Fruit fly (Drosophila melanogaster) whole organism, prepupa: Measurements from ENCODE around the gene Lmx1a.

Experiments used
- Blimp-1 ChIP-seq: fragments of 200-800 bp; sonication (Bioruptor generic); optimal IDR thresholded peaks from 3 replicates; lab custom pipeline; 2017; ENCODE audit warnings: missing biosample characterization, missing genetic modification characterization, mild to moderate bottlenecking, moderate library complexity, missing genetic modification reagents
- CG10669 ChIP-seq: fragments of 200-800 bp; sonication (Bioruptor generic); optimal IDR thresholded peaks from 3 replicates; lab custom pipeline; 2018; ENCODE audit warnings: missing biosample characterization, mild to moderate bottlenecking, missing genetic modification characterization, moderate library complexity
- CG11762 ChIP-seq: fragments of 200-800 bp; sonication (Bioruptor generic); optimal IDR thresholded peaks from 3 replicates; lab custom pipeline; 2016; ENCODE audit warnings: missing biosample characterization, missing genetic modification characterization; ENCODE audit not compliant: insufficient read depth
- CG11902 ChIP-seq: fragments of 200-800 bp; sonication (Bioruptor generic); optimal IDR thresholded peaks from 3 replicates; lab custom pipeline; 2016; ENCODE audit warnings: missing biosample characterization, missing genetic modification characterization
- CG15336 ChIP-seq: fragments of 200-800 bp; sonication (Bioruptor generic); IDR thresholded peaks from 2 replicates; pipeline ENCODE4 v1.3.6; 2022; ENCODE audit warnings: missing biosample characterization, missing genetic modification characterization
- CG1621 ChIP-seq: fragments of 200-800 bp; sonication (Bioruptor generic); optimal IDR thresholded peaks from 3 replicates; lab custom pipeline; 2018; ENCODE audit warnings: missing biosample characterization, mild to moderate bottlenecking, missing genetic modification characterization
- CG16779 ChIP-seq: fragments of 200-800 bp; sonication (Bioruptor generic); optimal IDR thresholded peaks from 3 replicates; lab custom pipeline; 2017; ENCODE audit warnings: missing biosample characterization, mild to moderate bottlenecking, missing genetic modification characterization
- CG3032 ChIP-seq: fragments of 200-800 bp; optimal IDR thresholded peaks from 2 replicates; lab custom pipeline; 2019; ENCODE audit warnings: missing biosample characterization, mild to moderate bottlenecking, missing genetic modification characterization, moderate library complexity
- CG31627 ChIP-seq: fragments of 200-800 bp; sonication (Bioruptor generic); optimal IDR thresholded peaks from 3 replicates; lab custom pipeline; 2016; ENCODE audit warnings: missing biosample characterization, missing genetic modification characterization
- CG3919 ChIP-seq: fragments of 200-800 bp; sonication (Bioruptor generic); optimal IDR thresholded peaks from 3 replicates; lab custom pipeline; 2016; ENCODE audit warnings: missing biosample characterization, missing genetic modification characterization
- CG4318 ChIP-seq: fragments of 200-800 bp; sonication (Bioruptor generic); optimal IDR thresholded peaks from 3 replicates; lab custom pipeline; 2017; ENCODE audit warnings: missing biosample characterization, mild to moderate bottlenecking, missing genetic modification characterization
- CG6276 ChIP-seq: fragments of 200-800 bp; sonication (Bioruptor generic); optimal IDR thresholded peaks from 2 replicates; lab custom pipeline; 2017; ENCODE audit warnings: missing biosample characterization, mild to moderate bottlenecking, missing genetic modification characterization
- CG6792 ChIP-seq: fragments of 200-800 bp; sonication (Bioruptor generic); optimal IDR thresholded peaks from 3 replicates; lab custom pipeline; 2016; ENCODE audit warnings: missing biosample characterization, missing genetic modification characterization
- CG6854 ChIP-seq: fragments of 200-800 bp; sonication (Bioruptor generic); optimal IDR thresholded peaks from 2 replicates; lab custom pipeline; 2017; ENCODE audit warnings: missing biosample characterization, mild to moderate bottlenecking, missing genetic modification characterization
- CG8119 ChIP-seq: fragments of 200-800 bp; sonication (Bioruptor generic); IDR thresholded peaks from 3 replicates; pipeline ENCODE4 v1.3.6; 2022; ENCODE audit warnings: missing biosample characterization, missing genetic modification characterization
- CG8319 ChIP-seq: fragments of 200-800 bp; sonication (Bioruptor generic); optimal IDR thresholded peaks from 3 replicates; lab custom pipeline; 2016; ENCODE audit warnings: missing biosample characterization, missing genetic modification characterization
- CG8632 ChIP-seq: fragments of 200-800 bp; sonication (Bioruptor generic); optimal IDR thresholded peaks from 3 replicates; lab custom pipeline; 2016; ENCODE audit warnings: missing biosample characterization, missing genetic modification characterization
- CG9139 ChIP-seq: fragments of 200-800 bp; sonication (Bioruptor generic); optimal IDR thresholded peaks from 3 replicates; lab custom pipeline; 2017; ENCODE audit warnings: missing biosample characterization, mild to moderate bottlenecking, missing genetic modification characterization
- Eip75B ChIP-seq: fragments of 200-800 bp; sonication (Bioruptor generic); optimal IDR thresholded peaks from 3 replicates; lab custom pipeline; 2016; ENCODE audit warnings: missing biosample characterization, missing genetic modification characterization
- Eip78C ChIP-seq: fragments of 200-800 bp; sonication (Bioruptor generic); peaks from one replicate; lab custom pipeline; 2016; ENCODE audit warnings: missing biosample characterization, missing genetic modification characterization
- Ets21C ChIP-seq: fragments of 200-800 bp; sonication (Bioruptor generic); optimal IDR thresholded peaks from 3 replicates; lab custom pipeline; 2016; ENCODE audit warnings: missing biosample characterization, missing genetic modification characterization
- Ets96B ChIP-seq: fragments of 200-800 bp; optimal IDR thresholded peaks from 2 replicates; lab custom pipeline; 2019; ENCODE audit warnings: missing biosample characterization, mild to moderate bottlenecking, missing genetic modification characterization, moderate library complexity
- Hr38 ChIP-seq: sonication (Bioruptor generic); optimal IDR thresholded peaks from 2 replicates; lab custom pipeline; 2016; ENCODE audit warnings: missing biosample characterization, missing genetic modification characterization
- Hr4 ChIP-seq: fragments of 200-800 bp; sonication (Bioruptor generic); optimal IDR thresholded peaks from 3 replicates; lab custom pipeline; 2016; ENCODE audit warnings: missing biosample characterization, missing genetic modification characterization
- Lpt ChIP-seq: fragments of 200-800 bp; sonication (Bioruptor generic); optimal IDR thresholded peaks from 3 replicates; lab custom pipeline; 2016; ENCODE audit warnings: missing biosample characterization, missing genetic modification characterization
- OdsH ChIP-seq: fragments of 200-800 bp; sonication (Bioruptor generic); optimal IDR thresholded peaks from 3 replicates; lab custom pipeline; 2016; ENCODE audit warnings: missing biosample characterization, missing genetic modification characterization
- Smox ChIP-seq: fragments of 200-800 bp; sonication (Bioruptor generic); optimal IDR thresholded peaks from 3 replicates; lab custom pipeline; 2016; ENCODE audit warnings: missing biosample characterization, missing genetic modification characterization
- Sox102F ChIP-seq: fragments of 200-800 bp; sonication (Bioruptor generic); optimal IDR thresholded peaks from 2 replicates; lab custom pipeline; 2016; ENCODE audit warnings: missing biosample characterization, mild to moderate bottlenecking, missing genetic modification characterization
- Sox14 ChIP-seq: fragments of 200-800 bp; sonication (Bioruptor generic); optimal IDR thresholded peaks from 3 replicates; lab custom pipeline; 2016; ENCODE audit warnings: missing biosample characterization, missing genetic modification characterization
- Sox15 ChIP-seq: fragments of 200-800 bp; sonication (Bioruptor generic); optimal IDR thresholded peaks from 3 replicates; lab custom pipeline; 2016; ENCODE audit warnings: missing biosample characterization, missing genetic modification characterization
- achi ChIP-seq: fragments of 200-800 bp; sonication (Bioruptor generic); optimal IDR thresholded peaks from 3 replicates; lab custom pipeline; 2016; ENCODE audit warnings: missing biosample characterization, missing genetic modification characterization
- acj6 ChIP-seq: fragments of 200-800 bp; sonication (Bioruptor generic); optimal IDR thresholded peaks from 3 replicates; lab custom pipeline; 2016; ENCODE audit warnings: missing biosample characterization, missing genetic modification characterization
- cyc ChIP-seq: fragments of 200-800 bp; sonication (Bioruptor generic); optimal IDR thresholded peaks from 3 replicates; lab custom pipeline; 2016; ENCODE audit warnings: missing biosample characterization, missing genetic modification characterization
- dac ChIP-seq: fragments of 200-800 bp; sonication (Bioruptor generic); optimal IDR thresholded peaks from 2 replicates; lab custom pipeline; 2017; ENCODE audit warnings: missing biosample characterization, mild to moderate bottlenecking, missing genetic modification characterization
- dsx ChIP-seq: fragments of 200-800 bp; optimal IDR thresholded peaks from 3 replicates; lab custom pipeline; 2019; ENCODE audit warnings: missing biosample characterization, mild to moderate bottlenecking, missing genetic modification characterization, moderate library complexity; ENCODE audit not compliant: poor library complexity, severe bottlenecking
- eg ChIP-seq: fragments of 200-800 bp; sonication (Bioruptor generic); IDR thresholded peaks from 3 replicates; pipeline ENCODE4 v1.3.6; 2022; ENCODE audit warnings: missing biosample characterization, missing genetic modification characterization
- esn ChIP-seq: fragments of 200-800 bp; sonication (Bioruptor generic); optimal IDR thresholded peaks from 2 replicates; lab custom pipeline; 2016; ENCODE audit warnings: missing biosample characterization, mild to moderate bottlenecking, missing genetic modification characterization, moderate library complexity
- fd59A ChIP-seq: fragments of 200-800 bp; sonication (Bioruptor generic); optimal IDR thresholded peaks from 2 replicates; lab custom pipeline; 2017; ENCODE audit warnings: missing biosample characterization, mild to moderate bottlenecking, missing genetic modification characterization, missing genetic modification reagents
- lz ChIP-seq: fragments of 200-800 bp; sonication (Bioruptor generic); optimal IDR thresholded peaks from 3 replicates; lab custom pipeline; 2016; ENCODE audit warnings: missing biosample characterization, missing genetic modification characterization
- net ChIP-seq: fragments of 200-800 bp; sonication (Bioruptor generic); optimal IDR thresholded peaks from 3 replicates; lab custom pipeline; 2016; ENCODE audit warnings: missing biosample characterization, missing genetic modification characterization
- pdm3 ChIP-seq: fragments of 200-800 bp; sonication (Bioruptor generic); optimal IDR thresholded peaks from 3 replicates; lab custom pipeline; 2016; ENCODE audit warnings: missing biosample characterization, missing genetic modification characterization
- salr ChIP-seq, 2 experiments: fragments of 200-800 bp; sonication (Bioruptor generic); optimal IDR thresholded peaks; 3 replicates each; lab custom pipeline; 2016 to 2018; ENCODE audit warnings: missing biosample characterization in 2 of 2, missing genetic modification characterization in 2 of 2, mild to moderate bottlenecking in 1 of 2
- spab ChIP-seq: fragments of 200-800 bp; sonication (Bioruptor generic); optimal IDR thresholded peaks from 2 replicates; lab custom pipeline; 2017; ENCODE audit warnings: missing biosample characterization, mild to moderate bottlenecking, missing genetic modification characterization, missing genetic modification reagents
- ss ChIP-seq, 2 experiments: fragments of 200-800 bp; sonication (Bioruptor generic); optimal IDR thresholded peaks; 2 replicates in 1 of 2; 3 replicates in 1 of 2; lab custom pipeline; 2017 to 2018; ENCODE audit warnings: mild to moderate bottlenecking in 2 of 2, missing biosample characterization in 2 of 2, missing genetic modification characterization in 2 of 2, moderate library complexity in 1 of 2
- svp ChIP-seq: fragments of 200-800 bp; sonication (Bioruptor generic); peaks from one replicate; lab custom pipeline; 2016; ENCODE audit warnings: missing biosample characterization, missing genetic modification characterization
- topi ChIP-seq: fragments of 200-800 bp; sonication (Bioruptor generic); optimal IDR thresholded peaks from 3 replicates; lab custom pipeline; 2016; ENCODE audit warnings: missing biosample characterization, missing genetic modification characterization
- vri ChIP-seq: fragments of 200-800 bp; sonication (Bioruptor generic); optimal IDR thresholded peaks from 3 replicates; lab custom pipeline; 2016; ENCODE audit warnings: missing biosample characterization, mild to moderate bottlenecking, missing genetic modification characterization

The Lmx1a gene

DNA sequence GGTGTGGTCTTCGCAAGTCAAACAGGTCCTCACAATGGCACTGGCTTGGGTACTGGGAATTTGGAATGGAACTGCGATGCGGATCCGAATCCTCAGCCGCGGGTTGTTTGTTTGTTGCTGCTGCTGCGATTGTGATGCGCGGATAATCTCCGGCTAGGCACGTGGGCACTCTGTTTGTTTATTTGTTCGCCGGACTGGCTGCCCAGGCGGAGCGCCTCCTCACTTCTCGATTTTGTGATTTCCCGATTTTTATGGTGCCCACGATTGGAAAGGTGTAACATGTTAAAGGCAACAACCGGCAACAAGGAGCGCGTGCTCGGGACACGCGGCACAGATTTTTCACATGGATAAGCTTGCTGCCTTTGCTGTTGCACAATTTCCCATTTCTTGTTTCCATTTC lies 9.2 kb upstream of the Lmx1a start:
- TF ChIP-seq CG6792 (GFP tag; lab: Kevin White, UChicago) (no peak), dac (no peak), Blimp-1 (GFP tag; lab: Kevin White, UChicago) (no peak), CG8119 (GFP tag; lab: Robert Waterston, UW) (no peak), Sox15 (no peak), cyc (GFP tag; lab: Kevin White, UChicago) (no peak), CG16779 (tag; lab: Kevin White, UChicago) (no peak), CG11762 (GFP tag; lab: Kevin White, UChicago) (no peak), ss (GFP tag; optimal IDR thresholded peaks at IDR 0.05; lab: Kevin White, UChicago) (no peak), Smox (GFP tag; lab: Kevin White, UChicago) (no peak), esn (GFP tag; lab: Kevin White, UChicago) (no peak), spab (GFP tag; lab: Kevin White, UChicago) (no peak), CG8319 (GFP tag; lab: Kevin White, UChicago) (no peak), Eip78C (no peak), Ets21C (GFP tag; lab: Kevin White, UChicago) (no peak), achi (GFP tag; lab: Kevin White, UChicago) (no peak), net (GFP tag; lab: Kevin White, UChicago) (no peak), CG10669 (GFP tag; lab: Kevin White, UChicago) (no peak), vri (GFP tag; lab: Kevin White, UChicago) (no peak), salr (GFP tag; optimal IDR thresholded peaks at IDR 0.05; lab: Kevin White, UChicago) (no peak)

- TF ChIP-seq CG11902 (GFP tag; lab: Kevin White, UChicago) (no peak), CG16779 (tag; lab: Kevin White, UChicago) (no peak)
These were observed 517 bp downstream of the Lmx1a start for dm6 chr3L:12329549-12329948.

- no peak for TF ChIP-seq CG9139
- TF ChIP-seq dac: no peak
- no peak for TF ChIP-seq Eip75B (GFP tag; lab: Kevin White, UChicago)
- TF ChIP-seq CG8632: no peak
- no peak for TF ChIP-seq Eip78C
- no peak for TF ChIP-seq Hr4 (GFP tag; lab: Kevin White, UChicago)
- TF ChIP-seq Lpt (GFP tag; lab: Kevin White, UChicago): no peak
- no peak for TF ChIP-seq Sox102F
- TF ChIP-seq acj6 (GFP tag; lab: Kevin White, UChicago): no peak
- no peak for TF ChIP-seq Ets96B (tag; lab: Kevin White, UChicago)
- no peak for TF ChIP-seq lz (GFP tag; lab: Kevin White, UChicago)
- TF ChIP-seq net (GFP tag; lab: Kevin White, UChicago): no peak
- TF ChIP-seq Hr38 (GFP tag; lab: Kevin White, UChicago): no peak
- TF ChIP-seq CG16779 (tag; lab: Kevin White, UChicago): no peak
- no peak for TF ChIP-seq esn (GFP tag; lab: Kevin White, UChicago)
- TF ChIP-seq CG3032: no peak
- peak; percentile 59 for TF ChIP-seq CG31627 (GFP tag; lab: Kevin White, UChicago)
- no peak for TF ChIP-seq topi (GFP tag; lab: Kevin White, UChicago)
- no peak for TF ChIP-seq CG6276
- no peak for TF ChIP-seq CG15336
- TF ChIP-seq eg: no peak
- TF ChIP-seq CG1621 (tag; lab: Kevin White, UChicago): no peak
- no peak for TF ChIP-seq salr (GFP tag; optimal IDR thresholded peaks at IDR 0.05; lab: Kevin White, UChicago)
- TF ChIP-seq CG11902 (GFP tag; lab: Kevin White, UChicago): no peak
- TF ChIP-seq Sox14 (GFP tag; lab: Kevin White, UChicago): peak; percentile 50
- TF ChIP-seq spab (GFP tag; lab: Kevin White, UChicago): no peak
- TF ChIP-seq fd59A (GFP tag; lab: Kevin White, UChicago): no peak
- TF ChIP-seq CG6854 (GFP tag; lab: Kevin White, UChicago): no peak
- TF ChIP-seq pdm3 (GFP tag; lab: Kevin White, UChicago): peak; percentile 11
- TF ChIP-seq OdsH (GFP tag; lab: Kevin White, UChicago): peak; percentile 15
- TF ChIP-seq svp: peak; percentile 19
- TF ChIP-seq vri (GFP tag; lab: Kevin White, UChicago): no peak
- no peak for TF ChIP-seq dsx (GFP tag; lab: Kevin White, UChicago)
- TF ChIP-seq achi (GFP tag; lab: Kevin White, UChicago): no peak
- no peak for TF ChIP-seq CG10669 (GFP tag; lab: Kevin White, UChicago)
- no peak for TF ChIP-seq Ets21C (GFP tag; lab: Kevin White, UChicago)
- TF ChIP-seq CG4318 (GFP tag; lab: Kevin White, UChicago): no peak
- TF ChIP-seq CG3919: no peak
- TF ChIP-seq Sox15: peak; percentile 7
These were observed 7.3 kb downstream of the Lmx1a start, which contains the start of gene CG10418 for dm6 chr3L:12336339-12336738. CG10418 (plus strand) TSS chr3L:12336676.
